Fruit fly (Drosophila melanogaster): ENCODE data around the gene cact.

cact gene

dm6 chr2L:16374691-16375090 is 48.7 kb upstream of the cact start:
- peak; percentile 61 for TF ChIP-seq CG11504 (tag; optimal IDR thresholded peaks at IDR 0.05)
- TF ChIP-seq lmd (GFP tag; IDR thresholded peaks at IDR 0.05), result no peak
- peak; percentile 13 for TF ChIP-seq Ssrp (tag; optimal IDR thresholded peaks at IDR 0.05)
- peak; percentile 10 for TF ChIP-seq CG10267 (tag; optimal IDR thresholded peaks at IDR 0.05)
- TF ChIP-seq dmrt99B (tag; optimal IDR thresholded peaks at IDR 0.05), result peak; percentile 48
- peak; percentile 46 for TF ChIP-seq CG18262 (tag; optimal IDR thresholded peaks at IDR 0.05)
- TF ChIP-seq Myb (GFP tag; optimal IDR thresholded peaks at IDR 0.05), result no peak
- TF ChIP-seq CG33557 (GFP tag; optimal IDR thresholded peaks at IDR 0.05), result no peak
- TF ChIP-seq Sry-δ (GFP tag; optimal IDR thresholded peaks at IDR 0.05), result no peak
- peak; percentile 19 for TF ChIP-seq CG7556 (GFP tag; optimal IDR thresholded peaks at IDR 0.05)
- TF ChIP-seq CG17361 (GFP tag; IDR thresholded peaks at IDR 0.05), result 0 out of 3 replicates have a peak, but pooled peaks have one; percentile 41
- TF ChIP-seq phol (tag; optimal IDR thresholded peaks at IDR 0.05), result peak; percentile 29
- no peak for TF ChIP-seq CG6813 (GFP tag; optimal IDR thresholded peaks at IDR 0.05)
- peak; percentile 92 for TF ChIP-seq D19A (tag; optimal IDR thresholded peaks at IDR 0.05)
- peak; percentile 46 for TF ChIP-seq CG2678 (tag; optimal IDR thresholded peaks at IDR 0.05)
- peak; percentile 45; the same call in 1 of the 2 replicates for TF ChIP-seq CG31441 (GFP tag; IDR thresholded peaks at IDR 0.05)
- TF ChIP-seq Hr51 (GFP tag; optimal IDR thresholded peaks at IDR 0.05), result peak in 1 of 2 experiments; percentile 27
- peak; percentile 38 for TF ChIP-seq CG2712 (tag; optimal IDR thresholded peaks at IDR 0.05)
- no peak for TF ChIP-seq dm (GFP tag; optimal IDR thresholded peaks at IDR 0.05)
- no peak for TF ChIP-seq CG8089 (GFP tag; optimal IDR thresholded peaks at IDR 0.05)
- peak; percentile 30 for TF ChIP-seq CG14710 (tag; optimal IDR thresholded peaks at IDR 0.05)
- TF ChIP-seq CG8924 (tag; optimal IDR thresholded peaks at IDR 0.05), result peak; percentile 2
- TF ChIP-seq gem (tag; optimal IDR thresholded peaks at IDR 0.05), result peak; percentile 32
- peak; percentile 14 for TF ChIP-seq CG15601 (tag; optimal IDR thresholded peaks at IDR 0.05)
- peak; percentile 10 for TF ChIP-seq Blimp-1 (GFP tag; optimal IDR thresholded peaks at IDR 0.05)
- TF ChIP-seq CG7839 (tag; optimal IDR thresholded peaks at IDR 0.05), result peak; percentile 21
- TF ChIP-seq CG10979 (tag; optimal IDR thresholded peaks at IDR 0.05), result peak; percentile 49
- TF ChIP-seq unc-4 (GFP tag; IDR thresholded peaks at IDR 0.05; ENCODE audit: partially characterized antibody), result no peak
- TF ChIP-seq Sox100B (GFP tag; optimal IDR thresholded peaks at IDR 0.05), result peak; percentile 43
- peak; percentile 32 for TF ChIP-seq sens (GFP tag)

- TF ChIP-seq CG6683 (GFP tag; optimal IDR thresholded peaks at IDR 0.05), result no peak
- TF ChIP-seq crol (GFP tag; IDR thresholded peaks at IDR 0.05), result no peak
- TF ChIP-seq bcd (GFP tag; optimal IDR thresholded peaks at IDR 0.05), result no peak
- no peak for TF ChIP-seq Spps (tag; optimal IDR thresholded peaks at IDR 0.05)
- TF ChIP-seq CG9609 (GFP tag; optimal IDR thresholded peaks at IDR 0.05), result no peak
- TF ChIP-seq CG10462 (GFP tag; optimal IDR thresholded peaks at IDR 0.05), result no peak
- no peak for TF ChIP-seq Aef1 (GFP tag; IDR thresholded peaks at IDR 0.05)
- TF ChIP-seq CG17912 (GFP tag; optimal IDR thresholded peaks at IDR 0.05), result no peak
- no peak for TF ChIP-seq CG14441 (GFP tag; IDR thresholded peaks at IDR 0.05)
- no peak for TF ChIP-seq wdn (GFP tag; IDR thresholded peaks at IDR 0.05)
- no peak for TF ChIP-seq CG17359 (tag; optimal IDR thresholded peaks at IDR 0.05)
- no peak for TF ChIP-seq fd102C (GFP tag; optimal IDR thresholded peaks at IDR 0.05)
- no peak for TF ChIP-seq CG4424 (GFP tag; optimal IDR thresholded peaks at IDR 0.05)
- TF ChIP-seq Drgx (GFP tag; IDR thresholded peaks at IDR 0.05), result no peak
These were observed 39.6 kb upstream of the cact start, which contains the start of gene jhamt for dm6 chr2L:16365603-16366002. Gene jhamt, plus strand, starts transcription at chr2L:16365903.

All from whole organism, embryonic.